Fruit fly (Drosophila melanogaster): ENCODE measurements around the gene sn.

sn gene

DNA sequence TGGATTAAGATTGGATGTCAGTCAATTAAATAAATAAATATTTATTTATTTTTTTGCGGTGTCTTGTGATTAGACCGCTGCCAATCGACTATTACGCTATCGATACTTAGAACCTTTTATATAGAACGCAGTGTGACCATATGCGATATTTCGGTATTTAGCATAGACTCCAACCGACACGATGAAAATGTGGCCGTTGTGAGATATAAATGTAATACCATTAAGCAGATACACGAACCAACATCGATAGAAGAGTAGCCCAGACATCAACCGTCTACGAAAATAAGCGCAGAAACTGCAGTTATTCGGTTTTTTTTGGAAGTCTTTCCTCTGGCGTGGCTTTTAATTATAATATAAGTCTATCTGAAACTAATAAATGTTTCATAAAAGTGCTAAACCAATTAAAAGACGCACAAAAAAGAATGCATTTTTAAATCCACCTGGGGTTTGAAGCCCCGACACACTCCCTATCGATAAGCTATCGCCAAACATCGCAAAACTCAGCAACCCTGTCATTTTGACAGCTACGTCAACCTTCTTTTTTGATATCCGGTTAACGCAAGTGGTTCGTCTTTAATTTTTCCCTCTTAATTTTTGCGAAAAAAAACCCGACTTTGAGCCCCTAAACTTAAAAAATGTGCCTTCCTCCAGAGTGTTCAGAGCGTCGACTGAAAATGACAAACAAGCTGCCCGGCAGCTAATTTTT, 30.5 kb upstream of the sn start, which contains the start of the genes Dhdds and RpS14a (continued):
- no peak for TF ChIP-seq CrebA (GFP tag; optimal IDR thresholded peaks at IDR 0.05; ENCODE audit: borderline replicate concordance)
- no peak for TF ChIP-seq Mio (GFP tag; optimal IDR thresholded peaks at IDR 0.05)
- peak; percentile 39 for TF ChIP-seq sv (GFP tag; optimal IDR thresholded peaks at IDR 0.05)
- peak; percentile 66 for TF ChIP-seq Sp1 (GFP tag; optimal IDR thresholded peaks at IDR 0.05)
- TF ChIP-seq h (GFP tag; optimal IDR thresholded peaks at IDR 0.05) = peak; percentile 46
- TF ChIP-seq ey (GFP tag; optimal IDR thresholded peaks at IDR 0.05) = no peak

- peak; percentile 30 for TF ChIP-seq CG32264 (GFP tag; optimal IDR thresholded peaks at IDR 0.05)
- TF ChIP-seq Hr83 (GFP tag; optimal IDR thresholded peaks at IDR 0.05; ENCODE audit: poor library complexity, severe bottlenecking) = peak; percentile 92
- peak; percentile 71 for TF ChIP-seq h (GFP tag; optimal IDR thresholded peaks at IDR 0.05)
- no peak for TF ChIP-seq Dfd (GFP tag; optimal IDR thresholded peaks at IDR 0.05)
- TF ChIP-seq woc (GFP tag; optimal IDR thresholded peaks at IDR 0.05) = no peak
- TF ChIP-seq ey (GFP tag; optimal IDR thresholded peaks at IDR 0.05) = peak; percentile 21
- peak; percentile 49 for TF ChIP-seq CG9705 (GFP tag; optimal IDR thresholded peaks at IDR 0.05)
- TF ChIP-seq dsf (GFP tag; optimal IDR thresholded peaks at IDR 0.05; ENCODE audit: borderline replicate concordance) = peak; percentile 58
- TF ChIP-seq br (GFP tag; optimal IDR thresholded peaks at IDR 0.05) = peak; percentile 69
- peak; percentile 74 for TF ChIP-seq Sp1 (GFP tag; optimal IDR thresholded peaks at IDR 0.05)
- peak in 1 of 2 experiments; percentile 67 for TF ChIP-seq foxo (GFP tag; optimal IDR thresholded peaks at IDR 0.05)
- TF ChIP-seq Myc (optimal IDR thresholded peaks at IDR 0.05) = no peak
- TF ChIP-seq Jra (GFP tag; optimal IDR thresholded peaks at IDR 0.05) = peak; percentile 76
- TF ChIP-seq jim (GFP tag; optimal IDR thresholded peaks at IDR 0.05) = peak; percentile 27
- TF ChIP-seq sage (GFP tag; optimal IDR thresholded peaks at IDR 0.05) = peak; percentile 27
- TF ChIP-seq rgr (GFP tag; optimal IDR thresholded peaks at IDR 0.05) = peak; percentile 81
- TF ChIP-seq psq (GFP tag; optimal IDR thresholded peaks at IDR 0.05) = peak; percentile 53
- TF ChIP-seq fru (GFP tag; optimal IDR thresholded peaks at IDR 0.05) = peak; percentile 50
- TF ChIP-seq dmrt93B (GFP tag; optimal IDR thresholded peaks at IDR 0.05) = peak; percentile 66
- TF ChIP-seq Hnf4 (GFP tag; optimal IDR thresholded peaks at IDR 0.05) = peak; percentile 77
- TF ChIP-seq Hr78 (GFP tag; optimal IDR thresholded peaks at IDR 0.05) = no peak
- no peak for TF ChIP-seq Rel (GFP tag; optimal IDR thresholded peaks at IDR 0.05)
- peak; percentile 76 for TF ChIP-seq Rel (tag; optimal IDR thresholded peaks at IDR 0.05)
- TF ChIP-seq HLH106 (tag; optimal IDR thresholded peaks at IDR 0.05) = peak; percentile 50
- TF ChIP-seq OdsH (GFP tag; optimal IDR thresholded peaks at IDR 0.05) = peak; percentile 46
- no peak for TF ChIP-seq dl (GFP tag; optimal IDR thresholded peaks at IDR 0.05; ENCODE audit: insufficient read depth in 1 of 2, partially characterized antibody in 2 of 2)
- peak; percentile 51 for TF ChIP-seq sv (GFP tag; optimal IDR thresholded peaks at IDR 0.05)
Observed at dm6 chrX:7934679-7935078, 29.1 kb upstream of the sn start, which contains the start of gene RpS14b. TSS of gene RpS14b (plus strand) at chrX:7934898.

- TF ChIP-seq Myc (optimal IDR thresholded peaks at IDR 0.05) (no peak), brk (GFP tag; optimal IDR thresholded peaks at IDR 0.05) (no peak), sage (GFP tag; optimal IDR thresholded peaks at IDR 0.05) (no peak), Jra (GFP tag; optimal IDR thresholded peaks at IDR 0.05) (peak; percentile 54), HLH106 (tag; optimal IDR thresholded peaks at IDR 0.05) (no peak), psq (GFP tag; optimal IDR thresholded peaks at IDR 0.05) (peak; percentile 27), fru (GFP tag; optimal IDR thresholded peaks at IDR 0.05) (peak; percentile 27), foxo (GFP tag; optimal IDR thresholded peaks at IDR 0.05) (peak in 1 of 2 experiments; percentile 42), woc (GFP tag; optimal IDR thresholded peaks at IDR 0.05) (no peak), N (GFP tag; optimal IDR thresholded peaks at IDR 0.05) (peak; percentile 7), Sp1 (GFP tag; optimal IDR thresholded peaks at IDR 0.05) (peak; percentile 10), jim (GFP tag; optimal IDR thresholded peaks at IDR 0.05) (no peak), OdsH (GFP tag; optimal IDR thresholded peaks at IDR 0.05) (peak; percentile 9), GATAd (GFP tag; optimal IDR thresholded peaks at IDR 0.05) (no peak), ey (GFP tag; optimal IDR thresholded peaks at IDR 0.05) (no peak), Rel (GFP tag; optimal IDR thresholded peaks at IDR 0.05) (no peak), Rel (tag; optimal IDR thresholded peaks at IDR 0.05) (peak; percentile 91), h (GFP tag; optimal IDR thresholded peaks at IDR 0.05) (peak; percentile 59), Hnf4 (GFP tag; optimal IDR thresholded peaks at IDR 0.05) (no peak), Hr83 (GFP tag; optimal IDR thresholded peaks at IDR 0.05; ENCODE audit: poor library complexity, severe bottlenecking) (no peak), pan (optimal IDR thresholded peaks at IDR 0.05) (no peak), Abd-B (GFP tag; optimal IDR thresholded peaks at IDR 0.05) (peak; percentile 11), rgr (GFP tag; optimal IDR thresholded peaks at IDR 0.05) (peak; percentile 1), Mio (GFP tag; optimal IDR thresholded peaks at IDR 0.05) (no peak), lola (GFP tag; optimal IDR thresholded peaks at IDR 0.05) (no peak), Dfd (GFP tag; optimal IDR thresholded peaks at IDR 0.05) (no peak), CG9705 (GFP tag; optimal IDR thresholded peaks at IDR 0.05) (no peak), Hr78 (GFP tag; optimal IDR thresholded peaks at IDR 0.05) (no peak), tai (GFP tag; optimal IDR thresholded peaks at IDR 0.05) (no peak)
Observed at dm6 chrX:7935798-7936572, 27.8 kb upstream of the sn start, which contains the start of gene Ubr3. TSS of gene Ubr3 (plus strand) at chrX:7935896.

Measured in whole organism, wandering third instar larva.